Fruit fly (Drosophila melanogaster) whole organism, pupa: ENCODE data around the gene gish.
A peak's percentile ranks its signal among the peaks of the same experiment; 100 is the strongest.

Experiments
- CG10348 ChIP-seq: fragments of 200-800 bp; sonication (Bioruptor generic); IDR thresholded peaks from 2 replicates; pipeline ENCODE4 v1.3.6; 2022; ENCODE audit warnings: missing biosample characterization, missing genetic modification characterization
- CG13204 ChIP-seq: fragments of 200-800 bp; sonication (Bioruptor generic); optimal IDR thresholded peaks from 2 replicates; lab custom pipeline; 2018; ENCODE audit warnings: missing biosample characterization, mild to moderate bottlenecking, missing genetic modification characterization, moderate library complexity
- CG14655 ChIP-seq: fragments of 200-800 bp; sonication (Bioruptor generic); optimal IDR thresholded peaks from 3 replicates; lab custom pipeline; 2017; ENCODE audit warnings: mild to moderate bottlenecking, missing biosample characterization, missing genetic modification reagents, missing genetic modification characterization
- CG15710 ChIP-seq: fragments of 200-800 bp; sonication (Bioruptor generic); optimal IDR thresholded peaks from 2 replicates; lab custom pipeline; 2018; ENCODE audit warnings: missing biosample characterization, mild to moderate bottlenecking, missing genetic modification characterization, moderate library complexity
- CG32121 ChIP-seq: fragments of 200-800 bp; sonication (Bioruptor generic); IDR thresholded peaks from 2 replicates; pipeline ENCODE4 v1.3.6; 2022; ENCODE audit warnings: missing biosample characterization, missing genetic modification characterization
- CG4496 ChIP-seq: fragments of 200-800 bp; sonication (Bioruptor generic); IDR thresholded peaks from 3 replicates; pipeline ENCODE4 v1.3.6; 2022; ENCODE audit warnings: missing biosample characterization, missing genetic modification characterization
- CG8159 ChIP-seq: fragments of 200-800 bp; sonication (Bioruptor generic); optimal IDR thresholded peaks from 3 replicates; lab custom pipeline; 2018; ENCODE audit warnings: missing biosample characterization, mild to moderate bottlenecking, missing genetic modification characterization, moderate library complexity
- D1 ChIP-seq: fragments of 200-800 bp; sonication (Bioruptor generic); optimal IDR thresholded peaks from 2 replicates; lab custom pipeline; 2018; ENCODE audit warnings: missing biosample characterization, mild to moderate bottlenecking, missing genetic modification characterization, moderate library complexity
- EcR ChIP-seq: fragments of 200-800 bp; sonication (Bioruptor generic); optimal IDR thresholded peaks from 3 replicates; lab custom pipeline; 2019; ENCODE audit warnings: missing biosample characterization, missing genetic modification characterization, mild to moderate bottlenecking, moderate library complexity, missing genetic modification reagents
- Ets98B ChIP-seq: fragments of 200-800 bp; sonication (Bioruptor generic); IDR thresholded peaks from 2 replicates; pipeline ENCODE4 v1.3.6; 2022; ENCODE audit warnings: missing biosample characterization, missing genetic modification characterization
- Pif1A ChIP-seq: fragments of 200-800 bp; sonication (Bioruptor generic); optimal IDR thresholded peaks from 3 replicates; lab custom pipeline; 2016; ENCODE audit warnings: missing biosample characterization, missing genetic modification characterization
- Pif1B ChIP-seq: fragments of 200-800 bp; sonication (Bioruptor generic); optimal IDR thresholded peaks from 3 replicates; lab custom pipeline; 2016; ENCODE audit warnings: missing biosample characterization, missing genetic modification characterization
- fd96Ca ChIP-seq: fragments of 200-800 bp; sonication (Bioruptor generic); IDR thresholded peaks from 3 replicates; pipeline ENCODE4 v1.3.6; 2022; ENCODE audit warnings: missing biosample characterization, missing genetic modification characterization
- gl ChIP-seq: fragments of 200-800 bp; sonication (Bioruptor generic); optimal IDR thresholded peaks from 2 replicates; lab custom pipeline; 2018; ENCODE audit warnings: missing biosample characterization, mild to moderate bottlenecking, missing genetic modification characterization

DNA sequence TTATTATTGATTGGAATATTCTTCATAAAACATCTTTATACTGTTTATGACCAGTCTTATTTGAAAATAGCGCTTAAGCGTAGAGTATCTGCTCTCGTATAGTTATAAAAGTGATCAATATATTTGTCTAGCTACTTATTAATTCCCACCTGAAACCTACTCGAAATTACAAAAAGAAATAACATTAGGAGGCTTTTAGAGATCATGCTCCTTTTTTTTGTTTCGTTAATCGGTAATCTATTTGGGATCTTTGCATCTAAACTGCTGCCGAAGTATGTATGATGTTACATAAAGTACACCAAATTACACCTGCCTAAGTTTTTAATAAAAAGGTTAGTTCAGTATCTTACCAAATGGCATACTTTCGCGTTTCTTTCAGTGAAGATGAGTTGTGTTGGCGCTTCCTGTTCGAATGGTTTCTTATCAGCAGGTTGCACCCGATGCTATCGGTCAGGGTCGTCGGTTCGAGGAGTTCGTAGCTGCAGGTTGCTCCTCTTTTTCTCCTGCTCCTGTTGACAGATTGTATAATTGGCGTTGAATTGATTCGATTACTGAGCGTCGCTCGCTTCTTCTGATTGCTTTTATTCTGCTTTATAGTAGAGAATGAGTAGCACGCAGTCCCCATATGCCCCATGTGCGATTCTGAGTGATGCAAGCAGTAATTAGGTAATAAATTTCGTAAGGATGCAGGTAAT is 34.1 kb upstream of the gish start:
- peak; percentile 50 for TF ChIP-seq CG15710 (tag; lab: Kevin White, UChicago)
- TF ChIP-seq gl (tag; lab: Kevin White, UChicago) = no peak
- peak; percentile 2 for TF ChIP-seq D1 (tag; lab: Kevin White, UChicago)
- no peak for TF ChIP-seq CG10348 (GFP tag; lab: Robert Waterston, UW)
- no peak for TF ChIP-seq Ets98B (GFP tag; lab: Robert Waterston, UW)
- peak; percentile 64 for TF ChIP-seq CG14655 (GFP tag; lab: Kevin White, UChicago)
- no peak for TF ChIP-seq fd96Ca
- TF ChIP-seq CG32121 (GFP tag; lab: Robert Waterston, UW) = no peak
- peak; percentile 68 for TF ChIP-seq CG8159 (tag; lab: Kevin White, UChicago)
- TF ChIP-seq EcR (GFP tag; lab: Kevin White, UChicago) = peak; percentile 91
- no peak for TF ChIP-seq Pif1B
- TF ChIP-seq CG13204 = no peak
- no peak for TF ChIP-seq CG4496 (GFP tag; lab: Robert Waterston, UW)
- TF ChIP-seq Pif1A (GFP tag; lab: Kevin White, UChicago) = no peak
